Worm (Caenorhabditis elegans): Measurements from ENCODE around the gene clec-140.

clec-140 gene

DNA sequence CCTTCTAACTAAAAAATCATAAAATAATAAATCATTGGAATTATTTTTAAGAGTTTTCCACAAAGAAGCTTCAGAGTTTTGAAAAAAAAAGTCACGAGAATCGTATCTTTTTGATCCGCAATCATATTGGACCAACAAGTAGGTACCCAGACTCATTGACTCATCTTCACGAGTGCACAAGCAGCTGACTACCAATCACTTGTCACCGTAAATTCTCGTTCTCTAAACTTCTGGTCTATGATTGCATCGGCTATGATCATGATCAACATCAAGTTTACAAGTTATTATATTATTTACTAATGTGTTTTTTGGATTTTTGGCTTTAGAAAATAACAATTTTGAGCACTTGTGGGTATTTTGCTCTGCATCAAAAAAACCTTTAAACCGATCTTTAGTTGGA is 3.4 kb downstream of the clec-140 start:
- TF ChIP-seq ref-1 (GFP tag; conservative IDR thresholded peaks at IDR 0.05) (no peak), cog-1 (tag; optimal IDR thresholded peaks at IDR 0.05) (no peak), ztf-29 (GFP tag; IDR thresholded peaks at IDR 0.05) (no peak), ztf-23 (GFP tag; IDR thresholded peaks at IDR 0.05) (no peak), T22C8.4 (GFP tag; IDR thresholded peaks at IDR 0.05) (no peak), med-1 (GFP tag; optimal IDR thresholded peaks at IDR 0.05; ENCODE audit: insufficient read depth) (no peak), flt-1 (GFP tag; IDR thresholded peaks at IDR 0.05) (no peak), klf-2 (GFP tag; conservative IDR thresholded peaks at IDR 0.05) (no peak)

DNA sequence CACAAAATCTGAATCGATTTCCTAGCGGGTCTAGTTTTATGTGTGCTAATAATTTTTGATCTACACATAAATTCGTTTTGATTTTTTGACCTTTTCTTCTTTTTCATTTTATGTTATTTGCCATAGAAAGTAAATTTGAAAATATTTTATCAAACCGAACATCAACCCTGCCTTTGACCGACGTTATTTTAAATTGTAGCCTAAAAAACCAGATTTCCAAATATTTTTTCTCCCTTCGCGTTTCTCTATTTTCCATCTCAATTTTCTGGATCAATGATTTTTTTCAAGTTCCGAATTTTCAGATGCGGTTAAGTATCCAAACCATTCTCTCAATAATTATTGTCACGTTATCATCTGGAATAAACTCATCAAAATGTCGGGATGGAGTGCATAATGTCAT is 5.1 kb downstream of the clec-140 start, which contains the start of gene T05A7.1:
Gene T05A7.1, plus strand, starts transcription at position 301 of the 400 bp plus-strand sequence.
- no peak for TF ChIP-seq klf-2 (GFP tag; conservative IDR thresholded peaks at IDR 0.05)
- TF ChIP-seq flt-1 (GFP tag; IDR thresholded peaks at IDR 0.05) = no peak
- TF ChIP-seq T22C8.4 (GFP tag; IDR thresholded peaks at IDR 0.05) = no peak
- no peak for TF ChIP-seq ztf-29 (GFP tag; IDR thresholded peaks at IDR 0.05)
- no peak for TF ChIP-seq med-1 (GFP tag; optimal IDR thresholded peaks at IDR 0.05; ENCODE audit: insufficient read depth)
- TF ChIP-seq ztf-23 (GFP tag; IDR thresholded peaks at IDR 0.05) = no peak
- TF ChIP-seq tab-1 (GFP tag; IDR thresholded peaks at IDR 0.05) = no peak
- TF ChIP-seq ref-1 (GFP tag; conservative IDR thresholded peaks at IDR 0.05) = no peak

DNA sequence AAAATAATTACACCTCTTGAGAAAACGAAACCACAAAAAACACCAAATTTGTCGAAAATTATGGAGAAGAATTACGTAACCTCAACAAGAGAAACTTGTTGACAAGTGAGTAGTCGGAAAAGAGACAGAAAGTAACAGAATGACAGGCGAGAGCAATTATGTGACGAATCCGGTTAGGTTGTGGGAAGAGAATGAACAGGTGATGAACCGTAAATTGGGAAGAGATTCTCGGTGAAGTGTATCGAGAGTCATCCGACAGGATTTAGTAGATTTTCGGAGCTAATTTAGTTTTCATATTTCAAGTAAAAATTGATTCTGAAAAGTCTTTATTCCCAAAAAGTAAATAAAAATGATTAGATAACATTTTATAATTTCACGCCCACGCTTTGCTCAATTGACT is 8.5 kb downstream of the clec-140 start, which contains the start of gene T05A7.7:
Gene T05A7.7, minus strand, starts transcription at position 101 of the 400 bp plus-strand sequence.
- TF ChIP-seq cog-1 (tag; optimal IDR thresholded peaks at IDR 0.05) = no peak
- no peak for TF ChIP-seq med-1 (GFP tag; optimal IDR thresholded peaks at IDR 0.05; ENCODE audit: insufficient read depth)
- no peak for TF ChIP-seq ztf-29 (GFP tag; IDR thresholded peaks at IDR 0.05)
- no peak for TF ChIP-seq ref-1 (GFP tag; conservative IDR thresholded peaks at IDR 0.05)
- no peak for TF ChIP-seq tab-1 (GFP tag; IDR thresholded peaks at IDR 0.05)
- TF ChIP-seq klf-2 (GFP tag; conservative IDR thresholded peaks at IDR 0.05) = no peak
- TF ChIP-seq T22C8.4 (GFP tag; IDR thresholded peaks at IDR 0.05) = no peak
- TF ChIP-seq ztf-23 (GFP tag; IDR thresholded peaks at IDR 0.05) = no peak
- TF ChIP-seq flt-1 (GFP tag; IDR thresholded peaks at IDR 0.05) = no peak

DNA sequence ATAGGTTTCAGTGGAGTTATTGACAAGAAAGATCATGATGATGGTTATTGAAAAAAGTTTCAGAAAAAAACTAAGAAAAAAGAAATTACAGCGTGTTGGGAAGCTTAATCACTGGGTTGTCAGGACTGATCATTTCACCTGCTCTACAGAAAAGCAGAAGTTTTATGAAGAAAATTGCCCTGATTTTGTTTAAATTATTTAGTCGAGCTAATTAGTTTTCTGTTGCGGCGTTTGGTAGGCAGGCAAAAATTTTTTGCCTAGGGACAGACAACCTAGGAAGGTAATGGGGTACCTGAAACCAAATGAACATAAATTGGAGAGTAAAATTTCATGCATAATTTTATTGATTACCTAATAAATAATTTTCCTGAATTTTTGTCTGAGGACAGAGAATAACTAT is 10.8 kb downstream of the clec-140 start, which contains the start of gene sre-40:
Gene sre-40, minus strand, starts transcription at position 101 of the 400 bp plus-strand sequence.
- no peak for TF ChIP-seq T22C8.4 (GFP tag; IDR thresholded peaks at IDR 0.05)
- no peak for TF ChIP-seq flt-1 (GFP tag; IDR thresholded peaks at IDR 0.05)
- TF ChIP-seq tab-1 (GFP tag; IDR thresholded peaks at IDR 0.05) = no peak
- TF ChIP-seq klf-2 (GFP tag; conservative IDR thresholded peaks at IDR 0.05) = no peak
- no peak for TF ChIP-seq ztf-23 (GFP tag; IDR thresholded peaks at IDR 0.05)
- no peak for TF ChIP-seq cog-1 (tag; optimal IDR thresholded peaks at IDR 0.05)
- no peak for TF ChIP-seq med-1 (GFP tag; optimal IDR thresholded peaks at IDR 0.05; ENCODE audit: insufficient read depth)
- TF ChIP-seq ztf-29 (GFP tag; IDR thresholded peaks at IDR 0.05) = no peak
- TF ChIP-seq ref-1 (GFP tag; conservative IDR thresholded peaks at IDR 0.05) = no peak

DNA sequence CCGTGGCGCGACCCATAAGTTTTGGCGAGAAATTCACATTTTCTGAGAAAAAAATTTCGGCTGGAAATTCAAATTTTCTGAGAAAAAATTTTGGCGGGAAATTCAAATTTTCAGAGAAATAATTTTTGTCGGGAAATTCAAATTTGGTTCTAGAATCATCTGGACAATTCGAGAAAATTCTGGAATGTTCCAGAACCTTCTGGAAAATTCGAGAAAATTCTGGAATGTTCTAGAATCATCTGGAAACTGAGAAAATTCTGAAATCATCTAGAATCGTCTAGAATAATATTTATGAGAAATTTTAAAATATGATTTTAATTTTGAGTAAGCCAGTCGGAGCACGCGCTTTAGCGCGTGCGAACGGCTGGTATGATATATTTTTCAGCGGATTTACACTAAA is 12.0 kb downstream of the clec-140 start:
- TF ChIP-seq klf-2 (GFP tag; conservative IDR thresholded peaks at IDR 0.05) (no peak), ztf-29 (GFP tag; IDR thresholded peaks at IDR 0.05) (no peak), T22C8.4 (GFP tag; IDR thresholded peaks at IDR 0.05) (no peak), ztf-23 (GFP tag; IDR thresholded peaks at IDR 0.05) (no peak), cog-1 (tag; optimal IDR thresholded peaks at IDR 0.05) (no peak), tab-1 (GFP tag; IDR thresholded peaks at IDR 0.05) (no peak), flt-1 (GFP tag; IDR thresholded peaks at IDR 0.05) (no peak), ref-1 (GFP tag; conservative IDR thresholded peaks at IDR 0.05) (no peak), med-1 (GFP tag; optimal IDR thresholded peaks at IDR 0.05; ENCODE audit: insufficient read depth) (no peak)

DNA sequence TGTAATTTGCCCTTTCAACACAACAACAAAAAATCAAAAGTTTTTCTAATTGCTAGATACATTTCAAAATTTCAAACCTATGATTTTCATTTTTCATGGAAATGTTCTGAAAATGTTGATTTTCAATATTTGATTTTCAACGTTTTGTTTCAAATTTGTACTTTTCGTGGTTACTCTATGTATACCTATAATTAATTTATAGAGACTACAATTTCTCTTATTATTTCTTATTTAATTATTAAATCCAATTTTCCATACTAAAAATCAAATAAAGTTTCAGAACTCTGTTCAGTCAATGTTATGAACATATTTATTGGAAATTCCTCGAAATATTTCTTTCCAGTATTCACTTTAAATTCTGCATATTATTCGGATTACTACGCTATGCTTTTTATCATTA is 14.1 kb downstream of the clec-140 start, which contains the start of gene sre-39:
Gene sre-39, plus strand, starts transcription at position 301 of the 400 bp plus-strand sequence.
- TF ChIP-seq cog-1 (tag; optimal IDR thresholded peaks at IDR 0.05) = no peak
- TF ChIP-seq tab-1 (GFP tag; IDR thresholded peaks at IDR 0.05) = no peak
- no peak for TF ChIP-seq flt-1 (GFP tag; IDR thresholded peaks at IDR 0.05)
- no peak for TF ChIP-seq T22C8.4 (GFP tag; IDR thresholded peaks at IDR 0.05)

DNA sequence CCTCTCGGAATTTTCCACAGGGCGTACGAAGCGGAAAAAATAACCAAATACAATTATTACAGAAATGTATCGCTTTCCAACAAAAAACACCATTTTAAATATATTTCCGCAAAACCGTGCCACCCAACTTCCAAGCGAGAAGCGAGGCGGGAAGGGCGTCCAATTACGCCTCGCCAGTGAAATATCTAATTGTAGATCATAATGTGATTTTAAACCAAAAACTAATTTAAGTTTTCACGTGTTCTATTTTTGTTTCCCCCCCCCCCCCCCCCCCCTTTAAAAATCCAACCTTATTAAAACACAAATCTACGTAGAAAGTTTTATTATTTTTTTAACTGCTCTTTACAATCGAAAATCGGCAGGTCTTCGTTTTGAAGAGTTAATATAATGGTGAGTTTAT is 16.6 kb downstream of the clec-140 start, which contains the start of gene F10G7.12:
Gene F10G7.12, plus strand, starts transcription at position 301 of the 400 bp plus-strand sequence.
- no peak for TF ChIP-seq flt-1 (GFP tag; IDR thresholded peaks at IDR 0.05)
- TF ChIP-seq T22C8.4 (GFP tag; IDR thresholded peaks at IDR 0.05) = no peak
- no peak for TF ChIP-seq ztf-29 (GFP tag; IDR thresholded peaks at IDR 0.05)
- no peak for TF ChIP-seq med-1 (GFP tag; optimal IDR thresholded peaks at IDR 0.05; ENCODE audit: insufficient read depth)
- TF ChIP-seq klf-2 (GFP tag; conservative IDR thresholded peaks at IDR 0.05) = no peak
- no peak for TF ChIP-seq tab-1 (GFP tag; IDR thresholded peaks at IDR 0.05)
- TF ChIP-seq ztf-23 (GFP tag; IDR thresholded peaks at IDR 0.05) = no peak
- no peak for TF ChIP-seq ref-1 (GFP tag; conservative IDR thresholded peaks at IDR 0.05)

DNA sequence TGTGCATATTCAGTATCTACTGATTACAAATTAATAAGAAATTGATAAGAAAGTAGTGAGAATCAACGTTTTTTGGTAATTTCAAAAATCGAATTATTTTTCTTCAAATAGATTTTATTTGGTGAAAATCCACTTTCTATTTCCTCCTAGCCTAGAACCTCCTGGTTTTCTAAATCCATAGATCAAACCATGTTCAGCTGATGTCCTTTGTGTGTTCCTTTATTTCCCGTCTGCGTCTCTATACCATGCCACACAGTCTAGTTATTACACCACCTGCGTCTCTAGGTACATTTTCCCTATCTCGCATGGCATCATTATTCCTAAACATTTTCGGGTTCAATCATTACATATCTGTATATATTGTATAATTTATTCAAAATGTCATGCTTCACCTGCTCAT is 20.3 kb downstream of the clec-140 start, which contains the start of gene F10G7.5:
Gene F10G7.5, plus strand, starts transcription at position 286 of the 400 bp plus-strand sequence.
- TF ChIP-seq cog-1 (tag; optimal IDR thresholded peaks at IDR 0.05) = peak; percentile 28
- TF ChIP-seq flt-1 (GFP tag; IDR thresholded peaks at IDR 0.05) = no peak

DNA sequence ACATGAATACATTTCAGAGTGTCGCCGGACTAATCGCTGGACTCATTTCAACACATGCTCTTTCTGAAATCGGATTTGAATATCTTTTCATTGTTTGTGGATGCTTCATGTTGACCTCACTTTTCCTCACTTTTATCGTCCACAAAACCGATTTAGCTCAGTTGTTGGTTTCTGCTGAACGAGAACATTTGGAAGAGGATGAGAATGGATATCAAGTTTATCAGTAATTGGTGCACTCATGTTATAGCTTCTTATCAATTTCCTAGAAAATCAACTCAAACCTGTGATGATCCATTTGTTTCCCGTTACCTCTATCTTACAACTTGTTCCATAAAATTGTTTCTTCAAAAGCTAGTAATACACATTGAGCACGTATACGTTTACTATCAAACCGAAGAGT is 23.2 kb downstream of the clec-140 start:
- TF ChIP-seq cog-1 (tag; optimal IDR thresholded peaks at IDR 0.05) (no peak), tab-1 (GFP tag; IDR thresholded peaks at IDR 0.05) (no peak), med-1 (GFP tag; optimal IDR thresholded peaks at IDR 0.05; ENCODE audit: insufficient read depth) (no peak), flt-1 (GFP tag; IDR thresholded peaks at IDR 0.05) (no peak), ref-1 (GFP tag; conservative IDR thresholded peaks at IDR 0.05) (no peak), ztf-29 (GFP tag; IDR thresholded peaks at IDR 0.05) (no peak), klf-2 (GFP tag; conservative IDR thresholded peaks at IDR 0.05) (no peak), T22C8.4 (GFP tag; IDR thresholded peaks at IDR 0.05) (no peak), ztf-23 (GFP tag; IDR thresholded peaks at IDR 0.05) (no peak)

DNA sequence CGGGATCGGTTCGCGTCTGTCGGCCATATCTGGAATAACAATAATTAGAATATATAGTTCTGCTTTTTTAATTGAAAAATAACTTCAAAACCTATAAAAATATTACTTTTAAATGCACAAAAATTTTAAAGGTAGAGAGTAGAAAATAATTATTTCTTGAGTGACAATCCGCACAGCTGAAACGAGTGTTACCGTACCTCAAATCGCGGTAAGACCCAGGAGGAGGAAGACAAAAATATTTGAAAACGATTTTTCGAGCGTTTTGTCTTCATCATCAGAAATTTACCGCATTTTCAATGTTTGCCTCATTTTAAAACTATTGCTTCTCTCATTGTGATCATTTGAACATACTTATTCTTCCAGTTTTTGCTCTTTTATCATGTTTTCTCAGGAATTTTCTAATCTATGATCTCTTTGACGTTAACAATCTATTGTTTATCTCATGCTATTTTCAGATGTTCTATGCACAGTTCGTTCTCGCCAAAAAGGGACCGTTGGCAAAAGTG is 25.5 kb downstream of the clec-140 start, which contains the start of the genes rpn-5 and scc-1:
Gene rpn-5, minus strand, starts transcription at position 162 of the 506 bp plus-strand sequence.
Gene scc-1, plus strand, starts transcription at position 456 of the 506 bp plus-strand sequence.
- TF ChIP-seq ztf-23 (GFP tag; IDR thresholded peaks at IDR 0.05) (no peak), med-1 (GFP tag; optimal IDR thresholded peaks at IDR 0.05; ENCODE audit: insufficient read depth) (no peak)
